Fruit fly (Drosophila melanogaster) whole organism, embryonic: Measurements from ENCODE around the gene CG42823.

Experiments
- Asciz ChIP-seq: fragments of 200-800 bp; sonication (Bioruptor generic); optimal IDR thresholded peaks from 2 replicates; lab custom pipeline; 2017; ENCODE audit warnings: missing biosample characterization, mild to moderate bottlenecking, missing genetic modification characterization, missing genetic modification reagents
- BEAF-32 ChIP-seq: fragments of 200-800 bp; sonication (Bioruptor generic); optimal IDR thresholded peaks from 3 replicates; lab custom pipeline; 2017; ENCODE audit warnings: missing biosample characterization, missing genetic modification characterization, mild to moderate bottlenecking, moderate library complexity, missing genetic modification reagents
- CG10147 ChIP-seq: fragments of 200-800 bp; sonication (Bioruptor generic); optimal IDR thresholded peaks from 2 replicates; lab custom pipeline; 2019; ENCODE audit warnings: missing biosample characterization, mild to moderate bottlenecking, missing genetic modification characterization, moderate library complexity
- CG11456 ChIP-seq: fragments of 200-800 bp; sonication (Bioruptor generic); IDR thresholded peaks from 3 replicates; pipeline ENCODE4 v1.3.6; 2022; ENCODE audit warnings: missing biosample characterization, missing genetic modification characterization
- CG12219 ChIP-seq: fragments of 200-800 bp; sonication (Bioruptor generic); optimal IDR thresholded peaks from 3 replicates; lab custom pipeline; 2018; ENCODE audit warnings: missing biosample characterization, mild to moderate bottlenecking, missing genetic modification characterization
- CG1233 ChIP-seq: fragments of 200-800 bp; sonication (Bioruptor generic); optimal IDR thresholded peaks from 4 replicates; lab custom pipeline; 2018; ENCODE audit warnings: missing biosample characterization, mild to moderate bottlenecking, missing genetic modification characterization
- CG12769 ChIP-seq: fragments of 200-800 bp; sonication (Bioruptor generic); optimal IDR thresholded peaks from 2 replicates; lab custom pipeline; 2019; ENCODE audit warnings: missing biosample characterization, mild to moderate bottlenecking, missing genetic modification characterization, moderate library complexity
- CG17186 ChIP-seq: fragments of 200-800 bp; sonication (Bioruptor generic); optimal IDR thresholded peaks from 3 replicates; lab custom pipeline; 2017; ENCODE audit warnings: missing biosample characterization, missing genetic modification reagents, missing genetic modification characterization
- CG6654 ChIP-seq: fragments of 200-800 bp; sonication (Bioruptor generic); optimal IDR thresholded peaks from 2 replicates; lab custom pipeline; 2017; ENCODE audit warnings: missing biosample characterization, mild to moderate bottlenecking, missing genetic modification characterization
- CG7372 ChIP-seq: fragments of 200-800 bp; sonication (Bioruptor generic); IDR thresholded peaks from 2 replicates; pipeline ENCODE4 v1.3.6; 2022; ENCODE audit warnings: missing biosample characterization, missing genetic modification characterization
- CG8924 ChIP-seq: fragments of 200-800 bp; optimal IDR thresholded peaks from 3 replicates; lab custom pipeline; 2019; ENCODE audit warnings: missing biosample characterization, mild to moderate bottlenecking, missing genetic modification characterization, moderate library complexity
- CG9797 ChIP-seq: fragments of 200-800 bp; sonication (Bioruptor generic); optimal IDR thresholded peaks from 3 replicates; lab custom pipeline; 2018; ENCODE audit warnings: missing biosample characterization, mild to moderate bottlenecking, missing genetic modification characterization
- D19B ChIP-seq: fragments of 200-800 bp; sonication (Bioruptor generic); optimal IDR thresholded peaks from 2 replicates; lab custom pipeline; 2017; ENCODE audit warnings: missing biosample characterization, mild to moderate bottlenecking, missing genetic modification characterization
- Dad ChIP-seq: fragments of 200-800 bp; sonication (Bioruptor generic); optimal IDR thresholded peaks from 3 replicates; lab custom pipeline; 2016; ENCODE audit warnings: missing biosample characterization, missing genetic modification characterization
- Dbx ChIP-seq: fragments of 200-800 bp; sonication (Bioruptor generic); IDR thresholded peaks from 3 replicates; pipeline ENCODE4 v1.3.6; 2022; ENCODE audit warnings: missing biosample characterization, missing genetic modification characterization
- Doc3 ChIP-seq: fragments of 200-800 bp; sonication (Bioruptor generic); IDR thresholded peaks from 3 replicates; pipeline ENCODE4 v1.3.6; 2022; ENCODE audit warnings: missing biosample characterization, missing genetic modification characterization; ENCODE audit not compliant: partially characterized antibody
- Eip74EF ChIP-seq, 2 experiments: fragments of 200-800 bp in 1 of 2; fragments of >200 bp in 1 of 2; sonication (Bioruptor generic) in 1 of 2; optimal IDR thresholded peaks; 2 replicates each; lab custom pipeline; 2017 to 2019; ENCODE audit warnings: missing biosample characterization in 2 of 2, missing genetic modification characterization in 2 of 2, mild to moderate bottlenecking in 1 of 2, moderate library complexity in 1 of 2
- Ets65A ChIP-seq: fragments of 200-800 bp; sonication (Bioruptor generic); peaks from one replicate; lab custom pipeline; 2016; ENCODE audit warnings: missing biosample characterization, missing genetic modification characterization
- Hand ChIP-seq: fragments of 200-800 bp; sonication (Bioruptor generic); optimal IDR thresholded peaks from 2 replicates; lab custom pipeline; 2017; ENCODE audit warnings: mild to moderate bottlenecking, missing biosample characterization, missing genetic modification reagents, missing genetic modification characterization
- Med ChIP-seq: fragments of 200-800 bp; sonication (Bioruptor generic); peaks from one replicate; lab custom pipeline; 2016; ENCODE audit warnings: missing biosample characterization, missing genetic modification characterization, mild to moderate bottlenecking, inconsistent platforms, moderate library complexity
- Mes4 ChIP-seq: fragments of 200-800 bp; sonication (Bioruptor generic); optimal IDR thresholded peaks from 2 replicates; lab custom pipeline; 2016; ENCODE audit warnings: missing biosample characterization, missing genetic modification characterization
- NfI ChIP-seq: fragments of 200-800 bp; sonication (Bioruptor generic); optimal IDR thresholded peaks from 3 replicates; lab custom pipeline; 2018; ENCODE audit warnings: missing biosample characterization, mild to moderate bottlenecking, missing genetic modification characterization, moderate library complexity
- Opbp ChIP-seq: fragments of 200-800 bp; sonication (Bioruptor generic); IDR thresholded peaks from 3 replicates; pipeline ENCODE4 v1.3.6; 2022; ENCODE audit warnings: missing biosample characterization, missing genetic modification characterization; ENCODE audit not compliant: partially characterized antibody
- Rx ChIP-seq: fragments of 200-800 bp; sonication (Bioruptor generic); IDR thresholded peaks from 2 replicates; pipeline ENCODE4 v1.3.6; 2022; ENCODE audit warnings: missing biosample characterization, missing genetic modification characterization
- Side ChIP-seq: fragments of 200-800 bp; sonication (Bioruptor generic); optimal IDR thresholded peaks from 2 replicates; lab custom pipeline; 2016; ENCODE audit warnings: missing biosample characterization, missing genetic modification characterization
- Vsx1 ChIP-seq: fragments of 200-800 bp; sonication (Bioruptor generic); optimal IDR thresholded peaks from 2 replicates; lab custom pipeline; 2017; ENCODE audit warnings: missing biosample characterization, mild to moderate bottlenecking, missing genetic modification characterization, missing genetic modification reagents
- aop ChIP-seq: fragments of 200-800 bp; sonication (Bioruptor generic); IDR thresholded peaks from 2 replicates; pipeline ENCODE4 v1.3.6; 2022; ENCODE audit warnings: missing biosample characterization, missing genetic modification characterization
- chinmo ChIP-seq: fragments of 200-800 bp; sonication (Bioruptor generic); IDR thresholded peaks from 4 replicates; pipeline ENCODE4 v1.3.6; 2022; ENCODE audit warnings: missing biosample characterization, missing genetic modification characterization; ENCODE audit not compliant: partially characterized antibody
- chn ChIP-seq: fragments of 200-800 bp; sonication (Bioruptor generic); optimal IDR thresholded peaks from 2 replicates; lab custom pipeline; 2016; ENCODE audit warnings: missing biosample characterization, missing genetic modification characterization
- eyg ChIP-seq: fragments of 200-800 bp; sonication (Bioruptor generic); optimal IDR thresholded peaks from 3 replicates; lab custom pipeline; 2016; ENCODE audit warnings: missing biosample characterization, missing genetic modification characterization
- fd64A ChIP-seq: fragments of 200-800 bp; sonication (Bioruptor generic); optimal IDR thresholded peaks from 3 replicates; lab custom pipeline; 2018; ENCODE audit warnings: missing biosample characterization, mild to moderate bottlenecking, missing genetic modification characterization
- gce ChIP-seq: fragments of 200-800 bp; sonication (Bioruptor generic); IDR thresholded peaks from 3 replicates; pipeline ENCODE4 v1.3.6; 2022; ENCODE audit warnings: missing biosample characterization, missing genetic modification characterization
- gcm ChIP-seq: fragments of 200-800 bp; sonication (Bioruptor generic); optimal IDR thresholded peaks from 2 replicates; lab custom pipeline; 2019; ENCODE audit warnings: missing biosample characterization, mild to moderate bottlenecking, missing genetic modification characterization, moderate library complexity
- gem ChIP-seq: fragments of 200-800 bp; sonication (Bioruptor generic); optimal IDR thresholded peaks from 2 replicates; lab custom pipeline; 2019; ENCODE audit warnings: missing biosample characterization, mild to moderate bottlenecking, missing genetic modification characterization, moderate library complexity
- hb ChIP-seq: fragments of 200-800 bp; sonication (Bioruptor generic); IDR thresholded peaks from 3 replicates; pipeline ENCODE4 v1.3.6; 2022; ENCODE audit warnings: missing biosample characterization, missing genetic modification characterization; ENCODE audit not compliant: partially characterized antibody
- lola ChIP-seq, 3 experiments: fragments of >200 bp in 2 of 3; fragments of 200-800 bp in 1 of 3; sonication (Bioruptor generic) in 1 of 3; optimal IDR thresholded peaks; 2 replicates each; lab custom pipeline; 2017 to 2019; ENCODE audit warnings: missing biosample characterization in 3 of 3, missing genetic modification characterization in 3 of 3, mild to moderate bottlenecking in 1 of 3, moderate library complexity in 1 of 3
- repo ChIP-seq: fragments of 200-800 bp; sonication (Bioruptor generic); optimal IDR thresholded peaks from 2 replicates; lab custom pipeline; 2016; ENCODE audit warnings: missing biosample characterization, missing genetic modification characterization
- row ChIP-seq: fragments of 200-800 bp; sonication (Bioruptor generic); IDR thresholded peaks from 3 replicates; pipeline ENCODE4 v1.3.6; 2022; ENCODE audit warnings: missing biosample characterization, missing genetic modification characterization
- sc ChIP-seq, 3 experiments: fragments of >200 bp in 2 of 3; fragments of 200-800 bp in 1 of 3; sonication (Bioruptor generic) in 1 of 3; optimal IDR thresholded peaks; 2 replicates in 2 of 3; 3 replicates in 1 of 3; lab custom pipeline; 2017; ENCODE audit warnings: mild to moderate bottlenecking in 1 of 3, missing biosample characterization in 1 of 3, missing genetic modification characterization in 1 of 3, missing genetic modification reagents in 1 of 3
- seq ChIP-seq: fragments of 200-800 bp; sonication (Bioruptor generic); IDR thresholded peaks from 2 replicates; pipeline ENCODE4 v1.3.6; 2022; ENCODE audit warnings: missing biosample characterization, missing genetic modification characterization
- so ChIP-seq: fragments of 200-800 bp; sonication (Bioruptor generic); IDR thresholded peaks from 3 replicates; pipeline ENCODE4 v1.3.6; 2022; ENCODE audit warnings: missing biosample characterization, missing genetic modification characterization
- ssp ChIP-seq: fragments of 200-800 bp; sonication (Bioruptor generic); IDR thresholded peaks from 2 replicates; pipeline ENCODE4 v1.3.6; 2022; ENCODE audit warnings: missing biosample characterization, missing genetic modification characterization
- tll ChIP-seq, 2 experiments: fragments of 200-800 bp in 1 of 2; fragments of >200 bp in 1 of 2; sonication (Bioruptor generic) in 1 of 2; optimal IDR thresholded peaks; 2 replicates each; lab custom pipeline; 2017 to 2019; ENCODE audit warnings: missing biosample characterization in 2 of 2, missing genetic modification characterization in 2 of 2, mild to moderate bottlenecking in 1 of 2, moderate library complexity in 1 of 2
- trh ChIP-seq: fragments of 200-800 bp; sonication (Bioruptor generic); optimal IDR thresholded peaks from 2 replicates; lab custom pipeline; 2016; ENCODE audit warnings: missing biosample characterization, missing genetic modification characterization
- wdn ChIP-seq: fragments of 200-800 bp; sonication (Bioruptor generic); IDR thresholded peaks from 2 replicates; pipeline ENCODE4 v1.3.6; 2022; ENCODE audit warnings: missing biosample characterization, missing genetic modification characterization
- wek ChIP-seq: fragments of 200-800 bp; sonication (Bioruptor generic); optimal IDR thresholded peaks from 3 replicates; lab custom pipeline; 2018; ENCODE audit warnings: missing biosample characterization, mild to moderate bottlenecking, missing genetic modification characterization, moderate library complexity

The CG42823 gene

DNA sequence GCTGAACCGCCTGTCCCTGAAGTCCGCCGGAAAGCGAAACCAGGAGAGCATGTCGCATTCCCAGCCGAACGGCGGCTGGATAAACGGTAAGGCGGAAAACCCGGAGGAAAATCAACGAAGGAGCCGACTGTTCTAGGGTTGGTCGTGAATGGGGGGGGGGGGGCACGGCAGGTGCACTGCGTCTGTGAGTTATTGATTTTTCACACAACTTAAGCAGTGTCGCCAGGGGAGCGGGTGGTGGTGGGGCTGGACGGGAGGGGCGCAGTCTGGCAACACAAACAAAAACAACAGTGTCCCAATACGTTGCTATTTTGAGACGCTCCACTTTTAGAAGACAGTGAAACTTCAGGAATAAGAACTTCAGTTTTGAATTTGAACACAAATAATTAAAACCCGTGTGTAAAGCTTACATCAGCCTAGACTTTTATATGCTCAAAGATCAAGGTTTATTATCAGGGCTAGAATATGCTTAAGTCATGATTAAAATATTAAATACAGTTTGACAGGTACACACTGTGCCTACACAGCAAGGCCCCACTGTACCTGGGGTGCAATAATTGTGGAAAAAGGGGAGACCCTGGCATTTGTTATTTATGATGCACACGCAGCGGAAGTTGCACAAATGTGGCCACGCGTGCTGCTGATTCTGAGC is 18.6 kb downstream of the CG42823 start (continued):
- peak; percentile 45 for TF ChIP-seq CG10147 (GFP tag; lab: Kevin White, UChicago)
- TF ChIP-seq Med = peak; percentile 90
- peak; percentile 76 for TF ChIP-seq Asciz
- no peak for TF ChIP-seq chinmo
- peak; percentile 50; the same call in 1 of the 2 replicates for TF ChIP-seq CG7372 (GFP tag; lab: Robert Waterston, UW)
- TF ChIP-seq wek (GFP tag; lab: Kevin White, UChicago) = peak; percentile 45
- no peak for TF ChIP-seq CG9797 (GFP tag; lab: Kevin White, UChicago)
- TF ChIP-seq fd64A (GFP tag; lab: Kevin White, UChicago) = peak; percentile 57
- TF ChIP-seq repo = peak; percentile 23
- TF ChIP-seq wdn (GFP tag; lab: Robert Waterston, UW) = peak; percentile 27; the same call in 1 of the 2 replicates
- TF ChIP-seq CG1233 (GFP tag; lab: Kevin White, UChicago) = peak; percentile 56
- TF ChIP-seq BEAF-32 (GFP tag; lab: Kevin White, UChicago) = no peak
- TF ChIP-seq eyg (GFP tag; lab: Kevin White, UChicago) = no peak
- TF ChIP-seq CG8924 (tag; lab: Kevin White, UChicago) = peak; percentile 62
- TF ChIP-seq CG11456 (GFP tag; lab: Robert Waterston, UW) = 0 out of 3 replicates have a peak, but pooled peaks have one; percentile 24
- peak; percentile 42 for TF ChIP-seq Vsx1 (GFP tag; lab: Kevin White, UChicago)
- peak; percentile 22 for TF ChIP-seq CG17186 (GFP tag; lab: Kevin White, UChicago)
- TF ChIP-seq so (GFP tag; lab: Robert Waterston, UW) = peak; percentile 73; the same call in 1 of the 3 replicates
- TF ChIP-seq seq (GFP tag; lab: Robert Waterston, UW) = peak; percentile 49; the same call in 1 of the 2 replicates
- TF ChIP-seq NfI (GFP tag; lab: Kevin White, UChicago) = peak; percentile 57
- TF ChIP-seq CG12769 (tag; lab: Kevin White, UChicago) = peak; percentile 74
- peak; percentile 47 for TF ChIP-seq CG6654 (GFP tag; lab: Kevin White, UChicago)
- TF ChIP-seq D19B (GFP tag; lab: Kevin White, UChicago) = peak; percentile 10
- no peak for TF ChIP-seq sc (optimal IDR thresholded peaks at IDR 0.05; lab: Kevin White, UChicago)
- peak; percentile 59 for TF ChIP-seq sc (GFP tag; optimal IDR thresholded peaks at IDR 0.05; lab: Kevin White, UChicago)
- peak; percentile 58 for TF ChIP-seq Rx (GFP tag; lab: Robert Waterston, UW)
- TF ChIP-seq Ets65A (GFP tag; lab: Kevin White, UChicago) = peak; percentile 96
- TF ChIP-seq Doc3 = no peak
- TF ChIP-seq Mes4 (GFP tag; lab: Kevin White, UChicago) = no peak
- 0 out of 3 replicates have a peak, but pooled peaks have one; percentile 70 for TF ChIP-seq gce (GFP tag; lab: Robert Waterston, UW)
- peak; percentile 64 for TF ChIP-seq CG12219 (GFP tag; lab: Kevin White, UChicago)
- TF ChIP-seq lola (GFP tag; optimal IDR thresholded peaks at IDR 0.05; lab: Kevin White, UChicago) = peak in 1 of 3 experiments; percentile 51
- TF ChIP-seq gcm (GFP tag; lab: Kevin White, UChicago) = peak; percentile 48
- peak in 1 of 2 experiments; percentile 44 for TF ChIP-seq Eip74EF (GFP tag; optimal IDR thresholded peaks at IDR 0.05; lab: Kevin White, UChicago)
- no peak for TF ChIP-seq Hand (GFP tag; lab: Kevin White, UChicago)

DNA sequence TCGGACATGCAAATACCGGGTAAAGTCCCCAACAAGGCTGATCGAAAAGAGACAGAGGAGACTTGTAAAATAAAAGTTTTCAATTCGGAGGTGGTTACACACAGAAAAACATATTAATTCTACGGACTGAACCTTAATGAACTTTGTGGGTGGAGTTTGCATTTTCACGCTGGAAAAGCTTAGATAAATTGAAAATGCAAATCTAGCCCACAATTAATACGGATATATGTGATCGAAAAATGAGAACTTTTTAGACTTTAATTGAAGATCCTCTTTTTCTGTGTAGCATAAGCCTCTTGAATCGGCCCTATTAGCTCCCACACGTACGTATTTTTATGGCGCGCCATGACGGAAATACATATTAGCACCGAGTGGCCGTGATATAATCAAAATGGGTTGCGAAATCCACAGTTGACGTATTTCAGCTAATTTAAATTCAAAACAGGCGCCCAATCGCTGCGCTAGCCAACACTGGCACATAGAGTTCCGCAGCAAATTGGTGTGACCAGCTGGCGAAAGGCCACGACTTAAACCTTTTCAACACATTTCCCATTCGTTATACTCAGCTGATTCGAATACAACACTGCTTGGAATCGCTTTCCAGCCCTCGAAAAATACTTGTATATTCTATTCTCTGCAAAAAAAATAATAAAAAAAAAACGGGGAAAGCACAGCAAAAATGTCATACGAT is 19.4 kb downstream of the CG42823 start:
- TF ChIP-seq tll (GFP tag; optimal IDR thresholded peaks at IDR 0.05; lab: Kevin White, UChicago) = no peak
- TF ChIP-seq Opbp (GFP tag; lab: Robert Waterston, UW) = peak; percentile 72
- TF ChIP-seq ssp = peak; percentile 57; the same call in 1 of the 2 replicates
- TF ChIP-seq gem (tag; lab: Kevin White, UChicago) = peak; percentile 68
- peak; percentile 66 for TF ChIP-seq chn (GFP tag; lab: Kevin White, UChicago)
- no peak for TF ChIP-seq trh
- peak; percentile 74 for TF ChIP-seq row (GFP tag; lab: Robert Waterston, UW)
- TF ChIP-seq Dad (GFP tag; lab: Kevin White, UChicago) = peak; percentile 73
- TF ChIP-seq Side (GFP tag; lab: Kevin White, UChicago) = peak; percentile 65
- peak; percentile 79 for TF ChIP-seq Dbx
- no peak for TF ChIP-seq hb (GFP tag; lab: Robert Waterston, UW)
- TF ChIP-seq aop (GFP tag; lab: Robert Waterston, UW) = 0 out of 2 replicates have a peak, but pooled peaks have one; percentile 45
